Worm (Caenorhabditis elegans) whole organism, L4 larva: ENCODE data around the gene srbc-20.
A peak's percentile ranks its signal among the peaks of the same experiment; 100 is the strongest.

Experiments
- D1046.2 ChIP-seq: fragments of 200-800 bp; sonication (Bioruptor generic); IDR thresholded peaks from 2 replicates; pipeline ENCODE4 v1.3.6; 2022; ENCODE audit warnings: missing genetic modification characterization, missing compliant biosample characterization
- F44E2.7 ChIP-seq: fragments of 200-800 bp; sonication (Bioruptor generic); IDR thresholded peaks from 2 replicates; pipeline ENCODE4 v2.1.2; 2022; ENCODE audit warnings: missing genetic modification characterization, missing compliant biosample characterization
- T20F7.1 ChIP-seq: fragments of 200-800 bp; sonication (Bioruptor generic); optimal IDR thresholded peaks from 2 replicates; lab custom pipeline; 2018; ENCODE audit warnings: mild to moderate bottlenecking, missing genetic modification characterization, missing compliant biosample characterization
- T26A8.4 ChIP-seq: fragments of 200-800 bp; sonication (Bioruptor generic); IDR thresholded peaks from 2 replicates; pipeline ENCODE4 v1.3.6; 2022; ENCODE audit warnings: missing genetic modification characterization, missing compliant biosample characterization
- Y48G9A.11 ChIP-seq: fragments of 200-800 bp; sonication (Bioruptor generic); IDR thresholded peaks from 2 replicates; pipeline ENCODE4 v1.3.6; 2022; ENCODE audit warnings: missing genetic modification reagents, missing genetic modification characterization, missing compliant biosample characterization
- Y5F2A.4 ChIP-seq: fragments of 200-800 bp; sonication (Bioruptor generic); optimal IDR thresholded peaks from 2 replicates; lab custom pipeline; 2018; ENCODE audit warnings: mild to moderate bottlenecking, missing genetic modification characterization, missing compliant biosample characterization
- ZK337.2 ChIP-seq: fragments of 200-800 bp; sonication (Bioruptor generic); IDR thresholded peaks from 2 replicates; pipeline ENCODE4 v1.3.6; 2022; ENCODE audit warnings: missing genetic modification reagents, missing genetic modification characterization, missing compliant biosample characterization
- ZK546.5 ChIP-seq, 2 experiments: sonication (generic microtip); optimal IDR thresholded peaks; 2 replicates each; lab custom pipeline; 2017; ENCODE audit warnings: missing biosample characterization in 2 of 2, missing genetic modification characterization in 2 of 2
- aha-1 ChIP-seq: fragments of 150-350 bp; peaks from one replicate; lab custom pipeline; 2014; ENCODE audit warnings: missing biosample characterization, missing genetic modification characterization
- ceh-82 ChIP-seq: sonication (generic microtip); optimal IDR thresholded peaks from 2 replicates; lab custom pipeline; 2017; ENCODE audit warnings: missing biosample characterization, missing genetic modification characterization
- cey-2 ChIP-seq: sonication (generic microtip); optimal IDR thresholded peaks from 3 replicates; lab custom pipeline; 2017; ENCODE audit warnings: missing genetic modification characterization, mild to moderate bottlenecking, missing compliant biosample characterization, antibody characterized with exemption, borderline replicate concordance; ENCODE audit not compliant: insufficient read depth
- daf-16 ChIP-seq, 3 experiments: sonication (generic microtip); optimal IDR thresholded peaks; 2 replicates each; lab custom pipeline; 2016 to 2017; ENCODE audit warnings: missing genetic modification characterization in 3 of 3, missing genetic modification reagents in 3 of 3, mild to moderate bottlenecking in 2 of 3, missing compliant biosample characterization in 2 of 3, missing biosample characterization in 1 of 3, moderate library complexity in 1 of 3
- dmd-6 ChIP-seq: fragments of 200-800 bp; sonication (Bioruptor generic); IDR thresholded peaks from 2 replicates; pipeline ENCODE4 v1.3.6; 2022; ENCODE audit warnings: missing genetic modification reagents, missing genetic modification characterization, missing compliant biosample characterization
- dmd-9 ChIP-seq: fragments of 200-800 bp; sonication (Bioruptor generic); IDR thresholded peaks from 2 replicates; pipeline ENCODE4 v1.3.6; 2022; ENCODE audit warnings: missing genetic modification reagents, missing genetic modification characterization, missing compliant biosample characterization
- duxl-1 ChIP-seq: sonication (generic microtip); optimal IDR thresholded peaks from 2 replicates; lab custom pipeline; 2016; ENCODE audit warnings: mild to moderate bottlenecking, missing genetic modification characterization, moderate library complexity, missing compliant biosample characterization; ENCODE audit not compliant: poor library complexity
- egl-43 ChIP-seq: fragments of 200-800 bp; sonication (Bioruptor generic); IDR thresholded peaks from 2 replicates; pipeline ENCODE4 v1.3.6; 2022; ENCODE audit warnings: missing genetic modification reagents, missing genetic modification characterization, missing compliant biosample characterization
- fkh-10 ChIP-seq: fragments of 150-350 bp; optimal IDR thresholded peaks from 2 replicates; lab custom pipeline; 2014; ENCODE audit warnings: missing biosample characterization, missing genetic modification reagents, missing genetic modification characterization
- hif-1 ChIP-seq, 2 experiments: sonication (generic microtip); optimal IDR thresholded peaks; 2 replicates each; lab custom pipeline; 2016 to 2017; ENCODE audit warnings: missing compliant biosample characterization in 2 of 2, missing genetic modification characterization in 2 of 2, missing genetic modification reagents in 2 of 2, missing genotype in 2 of 2, mild to moderate bottlenecking in 1 of 2
- hlh-30 ChIP-seq: sonication (generic microtip); optimal IDR thresholded peaks from 2 replicates; lab custom pipeline; 2017; ENCODE audit warnings: antibody characterized with exemption, mild to moderate bottlenecking, missing genetic modification characterization, missing compliant biosample characterization; ENCODE audit not compliant: insufficient read depth
- jun-1 ChIP-seq: fragments of 150-350 bp; optimal IDR thresholded peaks from 2 replicates; lab custom pipeline; 2014; ENCODE audit warnings: missing biosample characterization, missing genetic modification reagents, missing genetic modification characterization
- lim-7 ChIP-seq: fragments of 200-800 bp; sonication (Bioruptor generic); IDR thresholded peaks from 2 replicates; pipeline ENCODE4 v1.3.6; 2022; ENCODE audit warnings: missing genetic modification characterization, missing compliant biosample characterization
- lin-1 ChIP-seq: fragments of 200-800 bp; sonication (Bioruptor generic); IDR thresholded peaks from 2 replicates; pipeline ENCODE4 v1.3.6; 2022; ENCODE audit warnings: missing genetic modification reagents, missing genetic modification characterization, missing compliant biosample characterization
- lin-29 ChIP-seq: fragments of 200-800 bp; sonication (Bioruptor generic); IDR thresholded peaks from 2 replicates; pipeline ENCODE4 v1.3.6; 2022; ENCODE audit warnings: missing genetic modification reagents, missing genetic modification characterization, missing compliant biosample characterization
- lin-39 ChIP-seq: fragments of 150-350 bp; optimal IDR thresholded peaks from 2 replicates; lab custom pipeline; 2014; ENCODE audit warnings: missing biosample characterization, missing genetic modification reagents, missing genetic modification characterization
- lir-3 ChIP-seq: sonication (generic microtip); optimal IDR thresholded peaks from 2 replicates; lab custom pipeline; 2016; ENCODE audit warnings: mild to moderate bottlenecking, missing genetic modification characterization, missing compliant biosample characterization
- mdl-1 ChIP-seq, 2 experiments: fragments of 150-350 bp in 1 of 2; sonication (generic microtip) in 1 of 2; optimal IDR thresholded peaks; 2 replicates each; lab custom pipeline; 2014 to 2017; ENCODE audit warnings: missing biosample characterization in 2 of 2, missing genetic modification characterization in 2 of 2
- mdt-29 ChIP-seq: fragments of 200-800 bp; sonication (Bioruptor generic); IDR thresholded peaks from 2 replicates; pipeline ENCODE4 v1.3.6; 2022; ENCODE audit warnings: missing genetic modification reagents, missing genetic modification characterization, missing compliant biosample characterization
- mep-1 ChIP-seq: fragments of 150-350 bp; sonication (generic microtip); optimal IDR thresholded peaks from 3 replicates; lab custom pipeline; 2014; ENCODE audit warnings: missing biosample characterization, missing genetic modification characterization
- mes-2 ChIP-seq: sonication (generic microtip); optimal IDR thresholded peaks from 2 replicates; lab custom pipeline; 2016; ENCODE audit warnings: missing genotype, mild to moderate bottlenecking, missing genetic modification characterization, missing compliant biosample characterization; ENCODE audit not compliant: poor library complexity, severe bottlenecking
- mxl-3 ChIP-seq: fragments of 200-800 bp; sonication (Bioruptor generic); optimal IDR thresholded peaks from 2 replicates; lab custom pipeline; 2018; ENCODE audit warnings: mild to moderate bottlenecking, missing genetic modification characterization, missing compliant biosample characterization
- nhr-102 ChIP-seq: sonication (generic microtip); optimal IDR thresholded peaks from 2 replicates; lab custom pipeline; 2016; ENCODE audit warnings: mild to moderate bottlenecking, missing genetic modification characterization, moderate library complexity, missing compliant biosample characterization
- nhr-11 ChIP-seq: fragments of 150-350 bp; optimal IDR thresholded peaks from 2 replicates; lab custom pipeline; 2014; ENCODE audit warnings: missing biosample characterization, missing genetic modification characterization
- nhr-237 ChIP-seq: sonication (generic microtip); optimal IDR thresholded peaks from 2 replicates; lab custom pipeline; 2017; ENCODE audit warnings: missing biosample characterization, missing genetic modification characterization
- nhr-25 ChIP-seq: sonication (generic microtip); optimal IDR thresholded peaks from 2 replicates; lab custom pipeline; 2017; ENCODE audit warnings: missing genetic modification characterization, mild to moderate bottlenecking, missing compliant biosample characterization, antibody characterized with exemption, moderate library complexity, borderline replicate concordance; ENCODE audit not compliant: insufficient read depth
- nhr-28 ChIP-seq: fragments of 150-350 bp; optimal IDR thresholded peaks from 2 replicates; lab custom pipeline; 2014; ENCODE audit warnings: missing biosample characterization, missing genetic modification characterization
- nhr-48 ChIP-seq: sonication (generic microtip); optimal IDR thresholded peaks from 2 replicates; lab custom pipeline; 2016; ENCODE audit warnings: mild to moderate bottlenecking, missing genetic modification characterization, missing compliant biosample characterization
- nhr-6 ChIP-seq: fragments of 150-350 bp; optimal IDR thresholded peaks from 2 replicates; lab custom pipeline; 2014; ENCODE audit warnings: missing biosample characterization, missing genetic modification characterization
- pha-4 ChIP-seq, 2 experiments: fragments of 150-350 bp in 1 of 2; fragments of 200-800 bp in 1 of 2; sonication (Bioruptor generic) in 1 of 2; IDR thresholded peaks in 1 of 2; optimal IDR thresholded peaks in 1 of 2; 2 replicates each; pipeline versions ENCODE4 v1.3.6 to Lab custom; 2014 to 2022; ENCODE audit warnings: missing genetic modification characterization in 2 of 2, missing genetic modification reagents in 2 of 2, missing biosample characterization in 1 of 2, missing compliant biosample characterization in 1 of 2
- pqm-1 ChIP-seq: sonication (generic microtip); optimal IDR thresholded peaks from 2 replicates; lab custom pipeline; 2017; ENCODE audit warnings: missing biosample characterization, missing genetic modification characterization
- saeg-2 ChIP-seq: fragments of 200-800 bp; sonication (Bioruptor generic); IDR thresholded peaks from 2 replicates; pipeline ENCODE4 v1.3.6; 2022; ENCODE audit warnings: missing genetic modification reagents, missing genetic modification characterization, missing compliant biosample characterization
- set-16 ChIP-seq: fragments of 200-800 bp; sonication (Bioruptor generic); IDR thresholded peaks from 2 replicates; pipeline ENCODE4 v1.3.6; 2022; ENCODE audit warnings: missing genetic modification reagents, missing genetic modification characterization, missing compliant biosample characterization
- tra-1 ChIP-seq: fragments of 200-800 bp; sonication (Bioruptor generic); IDR thresholded peaks from 2 replicates; pipeline ENCODE4 v1.3.6; 2022; ENCODE audit warnings: missing genetic modification reagents, missing genetic modification characterization, missing compliant biosample characterization
- unc-130 ChIP-seq: sonication (generic microtip); optimal IDR thresholded peaks from 2 replicates; lab custom pipeline; 2016; ENCODE audit warnings: missing genetic modification reagents, missing genetic modification characterization, missing compliant biosample characterization
- unc-62 ChIP-seq, 3 experiments: fragments of 150-350 bp in 1 of 3; sonication (generic microtip); optimal IDR thresholded peaks in 2 of 3; peaks in 1 of 3; 1 replicate in 1 of 3; 2 replicates in 2 of 3; lab custom pipeline; 2014 to 2017; ENCODE audit warnings: missing biosample characterization in 3 of 3, missing genetic modification characterization in 3 of 3, missing genetic modification reagents in 3 of 3, missing genotype in 1 of 3
- vab-7 ChIP-seq: fragments of 200-800 bp; sonication (Bioruptor generic); IDR thresholded peaks from 2 replicates; pipeline ENCODE4 v1.3.6; 2022; ENCODE audit warnings: missing genetic modification reagents, missing genetic modification characterization, missing compliant biosample characterization
- zfp-3 ChIP-seq: fragments of 200-800 bp; sonication (Bioruptor generic); conservative IDR thresholded peaks from 2 replicates; pipeline ENCODE4 v1.3.6; 2022; ENCODE audit warnings: missing genetic modification reagents, missing genetic modification characterization, missing compliant biosample characterization
- zip-11 ChIP-seq: fragments of 200-800 bp; sonication (Bioruptor generic); IDR thresholded peaks from 2 replicates; pipeline ENCODE4 v1.3.6; 2022; ENCODE audit warnings: missing genetic modification characterization, missing compliant biosample characterization
- zip-2 ChIP-seq: fragments of 150-350 bp; optimal IDR thresholded peaks from 2 replicates; lab custom pipeline; 2014; ENCODE audit warnings: missing biosample characterization, missing genetic modification characterization

Gene srbc-20

ce11 chrV:2133512-2133911 is 13.4 kb upstream of the srbc-20 start (continued):
- no peak for TF ChIP-seq nhr-25 (tag; lab: Kevin White, UChicago)
- TF ChIP-seq T20F7.1 (GFP tag; lab: Kevin White, UChicago) = no peak
- TF ChIP-seq saeg-2 (GFP tag; lab: Robert Waterston, UW) = no peak
- peak in 1 of 2 experiments; percentile 76 for TF ChIP-seq hif-1 (tag; optimal IDR thresholded peaks at IDR 0.05; lab: Kevin White, UChicago)
- no peak for TF ChIP-seq vab-7
- TF ChIP-seq unc-130 = no peak
- peak; percentile 73 for TF ChIP-seq dmd-6
- TF ChIP-seq ZK546.5 (tag; optimal IDR thresholded peaks at IDR 0.05; lab: Kevin White, UChicago) = no peak
- TF ChIP-seq zip-2 (tag; lab: Kevin White, UChicago) = no peak
- TF ChIP-seq, all 104 proteins: peak for 30

- TF ChIP-seq T26A8.4 (GFP tag; lab: Robert Waterston, UW) = no peak
- no peak for TF ChIP-seq nhr-48 (tag; lab: Kevin White, UChicago)
- TF ChIP-seq nhr-6 (tag; lab: Kevin White, UChicago) = no peak
- TF ChIP-seq hlh-30 (tag; lab: Kevin White, UChicago) = peak; percentile 62
- TF ChIP-seq lin-39 = no peak
- TF ChIP-seq mxl-3 (GFP tag; lab: Kevin White, UChicago) = no peak
- no peak for TF ChIP-seq jun-1
- TF ChIP-seq ZK337.2 (GFP tag; lab: Robert Waterston, UW) = no peak
- TF ChIP-seq set-16 (GFP tag; lab: Robert Waterston, UW) = no peak
- no peak for TF ChIP-seq mdt-29 (GFP tag; lab: Robert Waterston, UW)
- TF ChIP-seq Y48G9A.11 (GFP tag; lab: Robert Waterston, UW) = 0 out of 2 replicates have a peak, but pooled peaks have one; percentile 39
- TF ChIP-seq daf-16 (GFP tag; optimal IDR thresholded peaks at IDR 0.05; lab: Kevin White, UChicago) = no peak
- no peak for TF ChIP-seq daf-16 (tag; optimal IDR thresholded peaks at IDR 0.05; lab: Kevin White, UChicago)
- no peak for TF ChIP-seq F44E2.7 (GFP tag; lab: Robert Waterston, UW)
- TF ChIP-seq lin-29 (GFP tag; lab: Robert Waterston, UW) = no peak
- no peak for TF ChIP-seq mes-2 (tag; lab: Kevin White, UChicago)
- peak in 1 of 2 experiments; percentile 14 for TF ChIP-seq unc-62 (GFP tag; optimal IDR thresholded peaks at IDR 0.05 in 1 of 2; lab: Kevin White, UChicago)
- no peak for TF ChIP-seq unc-62 (tag; optimal IDR thresholded peaks at IDR 0.05; lab: Kevin White, UChicago)
- no peak for TF ChIP-seq mdl-1 (tag; optimal IDR thresholded peaks at IDR 0.05; lab: Kevin White, UChicago)
- TF ChIP-seq lir-3 (tag; lab: Kevin White, UChicago) = no peak
- TF ChIP-seq dmd-9 (GFP tag; lab: Robert Waterston, UW) = no peak
- no peak for TF ChIP-seq lin-1 (GFP tag; lab: Robert Waterston, UW)
- no peak for TF ChIP-seq nhr-237 (tag; lab: Kevin White, UChicago)
- peak; percentile 7 for TF ChIP-seq mep-1 (tag; lab: Kevin White, UChicago)
- no peak for TF ChIP-seq zip-11 (GFP tag; lab: Robert Waterston, UW)
- no peak for TF ChIP-seq nhr-11
- no peak for TF ChIP-seq ceh-82 (tag; lab: Kevin White, UChicago)
- 0 out of 2 replicates have a peak, but pooled peaks have one; percentile 47 for TF ChIP-seq lim-7 (GFP tag; lab: Robert Waterston, UW)
- peak; percentile 78 for TF ChIP-seq aha-1
- no peak for TF ChIP-seq pha-4 (GFP tag; IDR thresholded peaks at IDR 0.05; lab: Robert Waterston, UW)
- TF ChIP-seq pha-4 (tag; optimal IDR thresholded peaks at IDR 0.05; lab: Kevin White, UChicago) = no peak
- no peak for TF ChIP-seq duxl-1
- TF ChIP-seq egl-43 (GFP tag; lab: Robert Waterston, UW) = peak; percentile 20; the same call in 1 of the 2 replicates
- TF ChIP-seq pqm-1 = no peak
- TF ChIP-seq nhr-28 (tag; lab: Kevin White, UChicago) = no peak
- TF ChIP-seq nhr-102 (tag; lab: Kevin White, UChicago) = no peak
- no peak for TF ChIP-seq fkh-10 (GFP tag; lab: Kevin White, UChicago)
- no peak for TF ChIP-seq zfp-3
- TF ChIP-seq D1046.2 (GFP tag; lab: Robert Waterston, UW) = no peak
- TF ChIP-seq tra-1 (GFP tag; lab: Robert Waterston, UW) = no peak
- no peak for TF ChIP-seq Y5F2A.4 (GFP tag; lab: Kevin White, UChicago)
- no peak for TF ChIP-seq cey-2 (tag; lab: Kevin White, UChicago)
Measured at ce11 chrV:2134340-2134739, 12.6 kb upstream of the srbc-20 start.
